Worm (Caenorhabditis elegans) whole organism, L2 larva: ENCODE measurements around the gene nhx-6.
"Not testable (repeated sequence)": the region's sequence is repeated elsewhere in the genome, so short reads cannot be mapped to it uniquely, and the experiment has no call there.

ENCODE experiments used
- C34F6.9 ChIP-seq: fragments of 150-350 bp; optimal IDR thresholded peaks from 2 replicates; lab custom pipeline; 2014; ENCODE audit warnings: missing biosample characterization, missing genetic modification characterization
- F13H6.1 ChIP-seq: sonication (generic microtip); optimal IDR thresholded peaks from 2 replicates; lab custom pipeline; 2016; ENCODE audit warnings: missing genetic modification characterization, missing compliant biosample characterization
- R02D3.7 ChIP-seq: fragments of 150-350 bp; optimal IDR thresholded peaks from 2 replicates; lab custom pipeline; 2014; ENCODE audit warnings: missing biosample characterization, missing genetic modification characterization
- ZK546.5 ChIP-seq: sonication (generic microtip); optimal IDR thresholded peaks from 2 replicates; lab custom pipeline; 2017; ENCODE audit warnings: missing biosample characterization, missing genetic modification characterization
- alr-1 ChIP-seq: fragments of 150-350 bp; optimal IDR thresholded peaks from 2 replicates; lab custom pipeline; 2014; ENCODE audit warnings: missing biosample characterization, missing genetic modification characterization
- aly-2 ChIP-seq: fragments of 150-350 bp; optimal IDR thresholded peaks from 2 replicates; lab custom pipeline; 2014; ENCODE audit warnings: missing biosample characterization, missing genetic modification characterization
- ama-1 ChIP-seq: fragments of 150-350 bp; optimal IDR thresholded peaks from 2 replicates; lab custom pipeline; 2018; ENCODE audit warnings: inconsistent platforms
- ceh-82 ChIP-seq: fragments of 150-350 bp; optimal IDR thresholded peaks from 2 replicates; lab custom pipeline; 2014; ENCODE audit warnings: missing biosample characterization, missing genetic modification characterization
- crh-2 ChIP-seq: sonication (generic microtip); optimal IDR thresholded peaks from 2 replicates; lab custom pipeline; 2017; ENCODE audit warnings: missing biosample characterization, missing genetic modification characterization
- dmd-4 ChIP-seq: sonication (generic microtip); optimal IDR thresholded peaks from 2 replicates; lab custom pipeline; 2017; ENCODE audit warnings: missing biosample characterization, missing genetic modification characterization
- egl-27 ChIP-seq: sonication (generic microtip); optimal IDR thresholded peaks from 3 replicates; lab custom pipeline; 2017; ENCODE audit warnings: missing biosample characterization, missing genetic modification reagents, missing genetic modification characterization
- fos-1 ChIP-seq: fragments of 150-350 bp; optimal IDR thresholded peaks from 2 replicates; lab custom pipeline; 2014; ENCODE audit warnings: missing biosample characterization, missing genetic modification characterization
- gmeb-1 ChIP-seq: fragments of 150-350 bp; optimal IDR thresholded peaks from 2 replicates; lab custom pipeline; 2014; ENCODE audit warnings: missing biosample characterization, missing genetic modification characterization
- lin-11 ChIP-seq: fragments of 150-350 bp; sonication (generic microtip); optimal IDR thresholded peaks from 2 replicates; lab custom pipeline; 2014; ENCODE audit warnings: missing biosample characterization, missing genetic modification characterization, inconsistent platforms, mixed read lengths
- lin-39 ChIP-seq: fragments of 150-350 bp; optimal IDR thresholded peaks from 2 replicates; lab custom pipeline; 2014; ENCODE audit warnings: missing biosample characterization, missing genetic modification reagents, missing genetic modification characterization
- mab-5 ChIP-seq: fragments of 150-350 bp; optimal IDR thresholded peaks from 2 replicates; lab custom pipeline; 2014; ENCODE audit warnings: missing biosample characterization, missing genetic modification characterization
- mbf-1 ChIP-seq: sonication (generic microtip); optimal IDR thresholded peaks from 2 replicates; lab custom pipeline; 2017; ENCODE audit warnings: missing biosample characterization, missing genetic modification characterization
- mdl-1 ChIP-seq, 2 experiments: fragments of 150-350 bp in 1 of 2; sonication (generic microtip) in 1 of 2; optimal IDR thresholded peaks; 2 replicates each; lab custom pipeline; 2017; ENCODE audit warnings: missing biosample characterization in 2 of 2, missing genetic modification characterization in 2 of 2
- nhr-11 ChIP-seq: fragments of 150-350 bp; optimal IDR thresholded peaks from 2 replicates; lab custom pipeline; 2014; ENCODE audit warnings: missing biosample characterization, missing genetic modification characterization
- nhr-12 ChIP-seq: fragments of 150-350 bp; optimal IDR thresholded peaks from 2 replicates; lab custom pipeline; 2014; ENCODE audit warnings: missing biosample characterization, missing genetic modification characterization
- nhr-129 ChIP-seq: fragments of 150-350 bp; optimal IDR thresholded peaks from 2 replicates; lab custom pipeline; 2014; ENCODE audit warnings: missing biosample characterization, missing genetic modification characterization
- nhr-21 ChIP-seq: fragments of 150-350 bp; optimal IDR thresholded peaks from 2 replicates; lab custom pipeline; 2014; ENCODE audit warnings: missing biosample characterization, missing genetic modification characterization
- nhr-23 ChIP-seq: fragments of 150-350 bp; optimal IDR thresholded peaks from 2 replicates; lab custom pipeline; 2014; ENCODE audit warnings: missing biosample characterization, missing genetic modification reagents, missing genetic modification characterization
- nhr-237 ChIP-seq: fragments of 150-350 bp; optimal IDR thresholded peaks from 2 replicates; lab custom pipeline; 2014; ENCODE audit warnings: missing biosample characterization, missing genetic modification characterization
- nhr-25 ChIP-seq: fragments of 150-350 bp; sonication (generic microtip); optimal IDR thresholded peaks from 3 replicates; lab custom pipeline; 2014; ENCODE audit warnings: missing biosample characterization, missing genetic modification characterization
- nhr-6 ChIP-seq: fragments of 150-350 bp; optimal IDR thresholded peaks from 2 replicates; lab custom pipeline; 2014; ENCODE audit warnings: missing biosample characterization, missing genetic modification characterization
- peb-1 ChIP-seq: fragments of 150-350 bp; optimal IDR thresholded peaks from 2 replicates; lab custom pipeline; 2014; ENCODE audit warnings: missing biosample characterization, missing genetic modification characterization
- sem-4 ChIP-seq: fragments of 150-350 bp; optimal IDR thresholded peaks from 2 replicates; lab custom pipeline; 2014; ENCODE audit warnings: missing biosample characterization, missing genetic modification reagents, missing genetic modification characterization
- skn-1 ChIP-seq: sonication (generic microtip); optimal IDR thresholded peaks from 2 replicates; lab custom pipeline; 2017; ENCODE audit warnings: missing biosample characterization, missing genetic modification characterization
- sma-9 ChIP-seq, 2 experiments: fragments of 150-350 bp in 1 of 2; sonication (generic microtip) in 1 of 2; optimal IDR thresholded peaks; 2 replicates each; lab custom pipeline; 2014 to 2016; ENCODE audit warnings: missing genetic modification characterization in 2 of 2, mild to moderate bottlenecking in 1 of 2, missing biosample characterization in 1 of 2, missing compliant biosample characterization in 1 of 2, missing genetic modification reagents in 1 of 2, moderate library complexity in 1 of 2
- snpc-4 ChIP-seq: fragments of 150-350 bp; optimal IDR thresholded peaks from 2 replicates; lab custom pipeline; 2014; ENCODE audit warnings: missing biosample characterization, missing genetic modification characterization
- unc-39 ChIP-seq: fragments of 150-350 bp; optimal IDR thresholded peaks from 2 replicates; lab custom pipeline; 2014; ENCODE audit warnings: missing biosample characterization, missing genetic modification characterization
- unc-62 ChIP-seq: fragments of 150-350 bp; optimal IDR thresholded peaks from 2 replicates; lab custom pipeline; 2014; ENCODE audit warnings: missing biosample characterization, missing genetic modification reagents, missing genetic modification characterization
- zag-1 ChIP-seq: fragments of 150-350 bp; optimal IDR thresholded peaks from 2 replicates; lab custom pipeline; 2014; ENCODE audit warnings: missing biosample characterization, missing genetic modification characterization
- ztf-1 ChIP-seq: fragments of 200-800 bp; sonication (Bioruptor generic); conservative IDR thresholded peaks from 2 replicates; pipeline ENCODE4 v1.3.6; 2022; ENCODE audit warnings: missing genetic modification characterization, missing compliant biosample characterization

nhx-6 gene

DNA sequence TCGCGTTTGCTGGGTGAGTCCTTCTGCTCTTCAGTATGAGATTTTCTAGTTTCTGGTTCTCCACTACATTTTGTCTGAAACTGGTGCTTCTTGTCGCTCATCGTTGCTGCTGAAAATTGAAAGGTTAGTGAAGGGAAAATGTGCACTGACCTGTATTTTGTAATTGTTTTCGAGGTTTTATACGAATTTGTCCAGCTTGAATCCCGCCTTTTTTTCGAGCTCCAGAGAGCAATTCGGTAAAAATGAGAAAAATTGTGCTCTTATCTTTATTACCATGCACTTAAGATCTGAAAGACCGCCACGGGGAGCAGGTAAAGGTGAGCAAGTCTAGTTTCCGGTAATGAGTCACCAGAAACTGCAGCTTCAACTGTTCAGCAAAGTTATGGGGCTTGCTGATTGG, 42.8 kb upstream of the nhx-6 start, which contains the start of gene C08E3.15:
Gene C08E3.15 (minus strand): TSS at position 101 of the 400 bp plus-strand sequence.
- not testable (repeated sequence) for TF ChIP-seq C34F6.9, nhr-23, peb-1 (tag; lab: Kevin White, UChicago)
- TF ChIP-seq, all 48 proteins: peak for 0; not testable (repeated sequence) for 48

DNA sequence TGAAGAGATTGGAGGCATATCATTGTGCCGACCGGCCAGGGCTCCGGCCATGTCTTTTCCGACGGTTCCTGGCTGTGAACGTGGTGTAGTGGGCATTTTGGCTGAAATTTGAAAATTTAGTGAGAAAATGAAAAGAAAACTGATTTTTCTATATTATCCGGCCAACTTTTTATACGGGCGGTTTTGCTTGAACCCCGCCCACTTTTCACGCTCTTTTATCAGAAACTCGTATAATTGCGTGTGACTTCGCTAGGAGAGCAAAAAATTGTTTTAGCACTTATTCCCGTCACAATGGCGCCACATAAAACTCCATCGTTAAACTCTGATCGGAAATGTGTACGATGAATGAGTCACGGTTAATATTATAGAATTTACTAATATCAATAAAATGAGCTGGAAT, 38.4 kb upstream of the nhx-6 start, which contains the start of gene C08E3.13:
Gene C08E3.13 (minus strand): TSS at position 101 of the 400 bp plus-strand sequence.
- not testable (repeated sequence) for TF ChIP-seq nhr-6, crh-2, dmd-4 (tag; lab: Kevin White, UChicago)

- TF ChIP-seq zag-1, aly-2, nhr-12 (tag; lab: Kevin White, UChicago): not testable (repeated sequence)
- TF ChIP-seq, all 48 proteins: peak for 0; not testable (repeated sequence) for 48
Observed at ce11 chrII:1633490-1633889, 37.1 kb upstream of the nhx-6 start, which contains the start of gene C08E3.1. TSS of gene C08E3.1 (plus strand) at chrII:1633790.

ce11 chrII:1635969-1636368, 34.7 kb upstream of the nhx-6 start:
- TF ChIP-seq peb-1 (tag; lab: Kevin White, UChicago), result no peak
- TF ChIP-seq fos-1 (tag; lab: Kevin White, UChicago), result peak; percentile 41
- TF ChIP-seq, all 48 proteins: peak for 1

DNA sequence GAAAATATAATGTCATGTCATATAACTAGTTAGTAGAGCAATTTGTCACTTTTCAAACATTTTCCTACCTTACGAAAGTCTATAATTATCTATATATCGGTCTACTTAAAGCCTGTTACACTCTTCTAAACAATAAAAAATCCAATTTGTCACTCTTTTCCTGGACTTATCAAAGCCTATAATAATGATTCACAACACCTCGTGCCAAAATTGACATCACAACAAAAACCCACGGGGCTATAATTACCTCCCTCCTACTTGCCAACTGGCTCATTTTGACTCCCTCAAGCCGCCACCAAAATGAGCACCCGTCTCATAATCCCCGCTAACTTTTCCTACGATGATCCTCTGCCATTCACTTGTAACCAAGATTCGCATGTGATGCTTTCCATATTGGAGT, 34.2 kb upstream of the nhx-6 start, which contains the start of gene srg-20:
Gene srg-20 (plus strand): TSS at position 301 of the 400 bp plus-strand sequence.
- not testable (repeated sequence) for TF ChIP-seq zag-1, R02D3.7, nhr-23 (tag; lab: Kevin White, UChicago)

DNA sequence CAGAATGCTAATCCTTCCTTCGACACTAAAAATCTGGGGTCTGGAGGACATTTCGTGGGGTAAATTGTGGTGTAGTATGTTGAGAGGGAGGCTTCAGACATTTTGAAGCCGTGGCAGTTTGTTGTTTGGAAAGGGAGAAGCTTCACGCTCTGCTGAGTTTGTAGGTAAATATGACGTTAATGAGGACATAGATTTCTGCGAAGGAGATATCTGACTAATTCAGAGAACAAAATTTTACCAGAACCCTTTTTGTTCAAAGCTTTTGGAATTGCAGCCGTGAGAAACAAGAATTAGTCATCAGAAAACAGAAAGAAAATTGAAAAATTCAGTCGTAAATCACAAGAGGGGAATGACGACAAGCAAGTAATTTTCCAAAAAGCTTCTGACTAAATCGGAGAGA, 30.1 kb upstream of the nhx-6 start, which contains the start of gene srh-72:
Gene srh-72 (minus strand): TSS at position 101 of the 400 bp plus-strand sequence.
- TF ChIP-seq nhr-6 (tag; lab: Kevin White, UChicago), result no peak
- no peak for TF ChIP-seq skn-1 (tag; lab: Kevin White, UChicago)
- TF ChIP-seq sma-9 (GFP tag; optimal IDR thresholded peaks at IDR 0.05; lab: Kevin White, UChicago), result no peak
- TF ChIP-seq sma-9 (tag; optimal IDR thresholded peaks at IDR 0.05; lab: Kevin White, UChicago), result no peak
- no peak for TF ChIP-seq sem-4 (tag; lab: Kevin White, UChicago)
- TF ChIP-seq ztf-1 (GFP tag; lab: Robert Waterston, UW), result no peak
- TF ChIP-seq nhr-11, result no peak
- no peak for TF ChIP-seq lin-11
- no peak for TF ChIP-seq nhr-129 (tag; lab: Kevin White, UChicago)
- no peak for TF ChIP-seq nhr-25 (tag; lab: Kevin White, UChicago)
- TF ChIP-seq C34F6.9 (tag; lab: Kevin White, UChicago), result no peak
- no peak for TF ChIP-seq snpc-4 (tag; lab: Kevin White, UChicago)
- no peak for TF ChIP-seq alr-1 (tag; lab: Kevin White, UChicago)
- no peak for TF ChIP-seq gmeb-1 (tag; lab: Kevin White, UChicago)
- TF ChIP-seq lin-39 (tag; lab: Kevin White, UChicago), result no peak
- TF ChIP-seq aly-2 (tag; lab: Kevin White, UChicago), result no peak
- TF ChIP-seq ZK546.5 (tag; lab: Kevin White, UChicago), result no peak
- no peak for TF ChIP-seq R02D3.7 (tag; lab: Kevin White, UChicago)
- no peak for TF ChIP-seq mab-5 (tag; lab: Kevin White, UChicago)
- TF ChIP-seq mdl-1 (tag; optimal IDR thresholded peaks at IDR 0.05; lab: Kevin White, UChicago), result no peak

DNA sequence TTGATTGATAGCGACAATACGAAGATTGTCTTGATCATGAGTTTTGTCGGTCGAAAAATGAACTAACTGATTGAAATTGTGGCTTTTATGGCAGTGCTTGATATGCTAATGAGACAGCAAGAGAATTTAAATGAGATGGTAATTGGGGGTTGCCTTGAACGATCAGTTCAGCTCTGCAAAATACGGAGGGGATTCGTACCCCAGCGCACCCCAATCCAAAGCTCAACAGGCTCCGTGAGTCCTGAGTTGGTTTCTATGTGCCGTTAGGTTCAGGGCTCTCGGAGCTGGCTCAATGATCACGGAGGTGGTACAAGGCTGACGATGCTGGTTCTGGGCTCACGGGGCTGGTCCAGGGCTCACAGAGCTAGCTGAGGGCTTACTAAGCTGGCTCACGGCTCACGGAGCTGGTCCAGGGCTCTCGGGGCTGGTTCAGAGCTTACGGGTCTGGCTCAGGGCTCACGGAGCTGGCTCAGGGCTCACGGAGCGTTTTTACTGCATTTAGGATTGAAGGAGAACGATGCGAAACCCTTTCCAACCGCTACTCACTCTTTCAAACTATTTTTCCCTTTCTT, 25.8 kb upstream of the nhx-6 start, which contains the start of gene ZC204.6:
Gene ZC204.6 (minus strand): TSS at position 51 of the 572 bp plus-strand sequence.
- TF ChIP-seq F13H6.1 (tag; lab: Kevin White, UChicago), result no peak
- TF ChIP-seq nhr-21 (tag; lab: Kevin White, UChicago), result no peak
- no peak for TF ChIP-seq ama-1 (lab: Kevin White, UChicago)
- TF ChIP-seq unc-39 (tag; lab: Kevin White, UChicago), result no peak
- TF ChIP-seq sma-9 (GFP tag; optimal IDR thresholded peaks at IDR 0.05; lab: Kevin White, UChicago), result no peak
- no peak for TF ChIP-seq sma-9 (tag; optimal IDR thresholded peaks at IDR 0.05; lab: Kevin White, UChicago)
- no peak for TF ChIP-seq nhr-12 (tag; lab: Kevin White, UChicago)
- TF ChIP-seq nhr-237 (tag; lab: Kevin White, UChicago), result no peak
- no peak for TF ChIP-seq ceh-82 (tag; lab: Kevin White, UChicago)
- no peak for TF ChIP-seq fos-1 (tag; lab: Kevin White, UChicago)
- TF ChIP-seq zag-1 (tag; lab: Kevin White, UChicago), result no peak
- TF ChIP-seq ZK546.5 (tag; lab: Kevin White, UChicago), result no peak
- TF ChIP-seq unc-62 (GFP tag; lab: Kevin White, UChicago), result no peak
- no peak for TF ChIP-seq nhr-6 (tag; lab: Kevin White, UChicago)
- no peak for TF ChIP-seq egl-27 (tag; lab: Kevin White, UChicago)
- no peak for TF ChIP-seq mbf-1 (tag; lab: Kevin White, UChicago)
- TF ChIP-seq dmd-4 (tag; lab: Kevin White, UChicago), result no peak
- no peak for TF ChIP-seq aly-2 (tag; lab: Kevin White, UChicago)
